Worm (Caenorhabditis elegans): Measurements from ENCODE around the gene F40H3.3.

DNA sequence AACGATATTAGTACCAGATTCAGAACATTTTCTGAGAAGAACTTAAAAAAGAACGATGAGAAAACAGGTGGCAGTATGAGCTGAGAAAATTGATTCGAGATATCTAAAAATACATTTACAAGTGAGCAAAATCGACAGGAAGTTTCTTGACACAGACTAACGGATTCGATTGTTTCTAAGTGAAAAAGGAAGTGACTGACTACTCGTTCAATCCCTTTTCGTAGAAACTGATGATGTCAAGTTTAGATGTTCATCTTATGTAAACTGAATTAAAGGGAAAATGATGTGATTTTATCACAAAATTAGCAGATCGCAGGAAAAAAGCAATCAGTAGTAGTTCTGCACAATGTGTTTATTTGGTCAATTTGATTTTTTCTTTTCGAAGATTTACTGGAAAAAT, 6.2 kb upstream of the F40H3.3 start:
- TF ChIP-seq ceh-82 (tag; optimal IDR thresholded peaks at IDR 0.05), result no peak
- no peak for TF ChIP-seq skn-1 (tag; optimal IDR thresholded peaks at IDR 0.05)
- no peak for TF ChIP-seq snpc-4 (tag; optimal IDR thresholded peaks at IDR 0.05)
- TF ChIP-seq nhr-23 (tag; optimal IDR thresholded peaks at IDR 0.05), result no peak
- no peak for TF ChIP-seq nhr-12 (tag; optimal IDR thresholded peaks at IDR 0.05)
- TF ChIP-seq ZK546.5 (tag; optimal IDR thresholded peaks at IDR 0.05), result no peak
- no peak for TF ChIP-seq elt-1 (tag; optimal IDR thresholded peaks at IDR 0.05)
- TF ChIP-seq ztf-4 (tag; optimal IDR thresholded peaks at IDR 0.05), result no peak
- TF ChIP-seq nhr-10 (tag; optimal IDR thresholded peaks at IDR 0.05), result no peak
- no peak for TF ChIP-seq F13H6.1 (tag; optimal IDR thresholded peaks at IDR 0.05)
- TF ChIP-seq nhr-237 (tag; optimal IDR thresholded peaks at IDR 0.05), result no peak
- TF ChIP-seq aly-2 (tag; optimal IDR thresholded peaks at IDR 0.05), result no peak
- no peak for TF ChIP-seq lin-13 (GFP tag; optimal IDR thresholded peaks at IDR 0.05)
- TF ChIP-seq elt-3 (tag; optimal IDR thresholded peaks at IDR 0.05), result no peak
